Worm (Caenorhabditis elegans): ENCODE results near the gene ver-1.

- TF ChIP-seq jun-1 (tag; optimal IDR thresholded peaks at IDR 0.05) (no peak), eor-1 (tag; optimal IDR thresholded peaks at IDR 0.05) (no peak)
Measured at ce11 chrIII:146369-146768, 10.3 kb upstream of the ver-1 start, which contains the start of gene fbxb-84.
